Fruit fly (Drosophila melanogaster) whole organism, wandering third instar larva: ENCODE measurements around the gene TTLL1A.

Experiments
- Abd-B ChIP-seq: fragments of >200 bp; optimal IDR thresholded peaks from 2 replicates; lab custom pipeline; 2017; ENCODE audit warnings: missing biosample characterization, missing genetic modification characterization
- CG32264 ChIP-seq: fragments of 200-800 bp; sonication (Bioruptor generic); optimal IDR thresholded peaks from 2 replicates; lab custom pipeline; 2016; ENCODE audit warnings: missing biosample characterization, missing genetic modification characterization
- CG9705 ChIP-seq: fragments of 200-800 bp; sonication (Bioruptor generic); optimal IDR thresholded peaks from 2 replicates; lab custom pipeline; 2018; ENCODE audit warnings: missing biosample characterization, mild to moderate bottlenecking, missing genetic modification characterization
- CrebA ChIP-seq: fragments of 200-800 bp; sonication (Bioruptor generic); optimal IDR thresholded peaks from 2 replicates; lab custom pipeline; 2016; ENCODE audit warnings: missing biosample characterization, mild to moderate bottlenecking, missing genetic modification characterization, borderline replicate concordance
- Dfd ChIP-seq: fragments of >200 bp; optimal IDR thresholded peaks from 2 replicates; lab custom pipeline; 2017; ENCODE audit warnings: missing biosample characterization, missing genetic modification characterization
- Dif ChIP-seq: fragments of 200-275, 200-300 bp; sonication (Bioruptor generic); optimal IDR thresholded peaks from 2 replicates; lab custom pipeline; 2018; ENCODE audit warnings: missing biosample characterization, missing genetic modification characterization; ENCODE audit not compliant: partially characterized antibody
- GATAd ChIP-seq: sonication (Bioruptor generic); optimal IDR thresholded peaks from 2 replicates; lab custom pipeline; 2016; ENCODE audit warnings: missing biosample characterization, missing genetic modification characterization
- HLH106 ChIP-seq: fragments of 200-800 bp; optimal IDR thresholded peaks from 3 replicates; lab custom pipeline; 2019; ENCODE audit warnings: missing biosample characterization, mild to moderate bottlenecking, missing genetic modification characterization, moderate library complexity
- Hnf4 ChIP-seq: fragments of 200-800 bp; sonication (Bioruptor generic); optimal IDR thresholded peaks from 2 replicates; lab custom pipeline; 2016; ENCODE audit warnings: missing biosample characterization, mild to moderate bottlenecking, missing genetic modification characterization
- Hr78 ChIP-seq: fragments of >200 bp; optimal IDR thresholded peaks from 2 replicates; lab custom pipeline; 2017; ENCODE audit warnings: missing biosample characterization, missing genetic modification characterization
- Hr83 ChIP-seq: fragments of 200-300 bp; sonication (Bioruptor generic); optimal IDR thresholded peaks from 2 replicates; lab custom pipeline; 2016; ENCODE audit warnings: missing biosample characterization, mild to moderate bottlenecking, missing genetic modification characterization, moderate library complexity; ENCODE audit not compliant: poor library complexity, severe bottlenecking
- Jra ChIP-seq: sonication (Bioruptor generic); optimal IDR thresholded peaks from 2 replicates; lab custom pipeline; 2016; ENCODE audit warnings: missing biosample characterization, missing genetic modification characterization
- Mio ChIP-seq: sonication (Bioruptor generic); optimal IDR thresholded peaks from 2 replicates; lab custom pipeline; 2016; ENCODE audit warnings: missing biosample characterization, missing genetic modification characterization
- Myc ChIP-seq: fragments of >200 bp; optimal IDR thresholded peaks from 2 replicates; lab custom pipeline; 2017
- N ChIP-seq: fragments of >200 bp; optimal IDR thresholded peaks from 2 replicates; lab custom pipeline; 2018; ENCODE audit warnings: missing biosample characterization, missing external identifiers, missing genetic modification characterization
- OdsH ChIP-seq: fragments of 200-800 bp; sonication (Bioruptor generic); optimal IDR thresholded peaks from 2 replicates; lab custom pipeline; 2016; ENCODE audit warnings: missing biosample characterization, mild to moderate bottlenecking, missing genetic modification characterization
- Rel ChIP-seq, 2 experiments: fragments of 200-800 bp; sonication (Bioruptor generic) in 1 of 2; optimal IDR thresholded peaks; 2 replicates in 1 of 2; 3 replicates in 1 of 2; lab custom pipeline; 2016 to 2019; ENCODE audit warnings: mild to moderate bottlenecking in 2 of 2, missing biosample characterization in 2 of 2, missing genetic modification characterization in 2 of 2, moderate library complexity in 1 of 2
- Sp1 ChIP-seq: fragments of 200-800 bp; sonication (Bioruptor generic); optimal IDR thresholded peaks from 3 replicates; lab custom pipeline; 2019; ENCODE audit warnings: missing biosample characterization, mild to moderate bottlenecking, missing genetic modification characterization, moderate library complexity
- Vsx2 ChIP-seq: fragments of 200-300, 225-300 bp; sonication (Bioruptor generic); optimal IDR thresholded peaks from 2 replicates; lab custom pipeline; 2018; ENCODE audit warnings: missing biosample characterization, missing genetic modification characterization; ENCODE audit not compliant: partially characterized antibody
- br ChIP-seq: fragments of 200-800 bp; sonication (Bioruptor generic); optimal IDR thresholded peaks from 2 replicates; lab custom pipeline; 2016; ENCODE audit warnings: missing biosample characterization, missing genetic modification characterization
- brk ChIP-seq: fragments of 200-800 bp; sonication (Bioruptor generic); optimal IDR thresholded peaks from 2 replicates; lab custom pipeline; 2016; ENCODE audit warnings: missing biosample characterization, mild to moderate bottlenecking, missing genetic modification characterization
- dl ChIP-seq, 2 experiments: fragments of 175-275, 200-275 bp in 1 of 2; fragments of 200-275 bp in 1 of 2; sonication (Bioruptor generic); optimal IDR thresholded peaks; lab custom pipeline; 2018; ENCODE audit warnings: mild to moderate bottlenecking in 2 of 2, missing biosample characterization in 2 of 2, missing genetic modification characterization in 2 of 2, moderate library complexity in 2 of 2; ENCODE audit not compliant: partially characterized antibody in 2 of 2, insufficient read depth in 1 of 2
- dmrt93B ChIP-seq: fragments of 200-800 bp; sonication (Bioruptor generic); optimal IDR thresholded peaks from 2 replicates; lab custom pipeline; 2018; ENCODE audit warnings: missing biosample characterization, mild to moderate bottlenecking, missing genetic modification characterization
- dsf ChIP-seq: sonication (Bioruptor generic); optimal IDR thresholded peaks from 2 replicates; lab custom pipeline; 2016; ENCODE audit warnings: missing biosample characterization, missing genetic modification characterization, borderline replicate concordance
- ey ChIP-seq: fragments of 200-800 bp; sonication (Bioruptor generic); optimal IDR thresholded peaks from 2 replicates; lab custom pipeline; 2016; ENCODE audit warnings: missing biosample characterization, missing genetic modification characterization
- foxo ChIP-seq, 2 experiments: fragments of 200-800 bp; sonication (Bioruptor generic); optimal IDR thresholded peaks; 2 replicates in 1 of 2; 3 replicates in 1 of 2; lab custom pipeline; 2016 to 2017; ENCODE audit warnings: missing biosample characterization in 2 of 2, missing genetic modification characterization in 2 of 2
- fru ChIP-seq: fragments of 200-800 bp; sonication (Bioruptor generic); optimal IDR thresholded peaks from 3 replicates; lab custom pipeline; 2016; ENCODE audit warnings: missing biosample characterization, mild to moderate bottlenecking, missing genetic modification characterization
- h ChIP-seq: fragments of 200-800 bp; sonication (Bioruptor generic); optimal IDR thresholded peaks from 3 replicates; lab custom pipeline; 2016; ENCODE audit warnings: missing biosample characterization, mild to moderate bottlenecking, missing genetic modification characterization
- jim ChIP-seq: fragments of 175-275, 200-325 bp; sonication (Bioruptor generic); optimal IDR thresholded peaks from 2 replicates; lab custom pipeline; 2016; ENCODE audit warnings: missing biosample characterization, mild to moderate bottlenecking, missing genetic modification characterization
- lola ChIP-seq: fragments of >200 bp; optimal IDR thresholded peaks from 2 replicates; lab custom pipeline; 2017; ENCODE audit warnings: missing biosample characterization, missing genetic modification characterization
- pan ChIP-seq: fragments of >200 bp; optimal IDR thresholded peaks from 2 replicates; lab custom pipeline; 2017
- psq ChIP-seq: fragments of 200-800 bp; sonication (Bioruptor generic); optimal IDR thresholded peaks from 3 replicates; lab custom pipeline; 2017; ENCODE audit warnings: missing biosample characterization, mild to moderate bottlenecking, missing genetic modification characterization, moderate library complexity
- rgr ChIP-seq: fragments of 200-800 bp; sonication (Bioruptor generic); optimal IDR thresholded peaks from 3 replicates; lab custom pipeline; 2016; ENCODE audit warnings: missing biosample characterization, mild to moderate bottlenecking, missing genetic modification characterization
- sage ChIP-seq: fragments of 200-800 bp; sonication (Bioruptor generic); optimal IDR thresholded peaks from 2 replicates; lab custom pipeline; 2016; ENCODE audit warnings: missing biosample characterization, mild to moderate bottlenecking, missing genetic modification characterization
- sv ChIP-seq: fragments of 200-800 bp; sonication (Bioruptor generic); optimal IDR thresholded peaks from 3 replicates; lab custom pipeline; 2016; ENCODE audit warnings: missing biosample characterization, missing genetic modification characterization
- tai ChIP-seq: sonication (Bioruptor generic); optimal IDR thresholded peaks from 2 replicates; lab custom pipeline; 2016; ENCODE audit warnings: missing biosample characterization, missing genetic modification characterization
- usp ChIP-seq: fragments of >200 bp; optimal IDR thresholded peaks from 2 replicates; lab custom pipeline; 2017; ENCODE audit warnings: missing biosample characterization, missing genetic modification characterization
- woc ChIP-seq: sonication (Bioruptor generic); optimal IDR thresholded peaks from 2 replicates; lab custom pipeline; 2016; ENCODE audit warnings: missing biosample characterization, mild to moderate bottlenecking, missing genetic modification characterization

TTLL1A gene

DNA sequence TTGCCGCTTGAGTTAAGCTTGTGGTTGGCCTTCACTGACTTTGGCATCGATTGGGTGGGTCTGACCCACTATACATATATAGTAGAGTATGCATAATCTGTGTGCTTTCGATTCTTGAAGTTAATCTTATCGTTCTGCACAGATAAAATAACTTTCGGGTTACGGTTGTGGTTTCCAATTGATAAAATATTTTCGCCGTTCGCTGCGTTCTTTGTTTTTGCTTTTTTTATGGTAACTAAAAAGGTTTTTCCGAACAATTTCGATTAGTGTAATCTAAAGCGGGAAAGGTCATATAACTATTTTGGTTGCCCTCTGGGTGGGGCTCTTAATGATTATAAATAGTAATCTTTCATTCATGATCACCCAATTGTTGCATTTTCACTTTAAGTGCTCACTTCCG lies 21.9 kb downstream of the TTLL1A start:
- TF ChIP-seq dl (GFP tag; optimal IDR thresholded peaks at IDR 0.05; lab: Kevin White, UChicago; ENCODE audit: insufficient read depth in 1 of 2, partially characterized antibody in 2 of 2) = no peak
- no peak for TF ChIP-seq Vsx2 (GFP tag; lab: Kevin White, UChicago)
- TF ChIP-seq Hnf4 (GFP tag; lab: Kevin White, UChicago) = no peak
- no peak for TF ChIP-seq CrebA (GFP tag; lab: Kevin White, UChicago)
- TF ChIP-seq dsf (GFP tag; lab: Kevin White, UChicago) = no peak
- no peak for TF ChIP-seq GATAd (GFP tag; lab: Kevin White, UChicago)
- no peak for TF ChIP-seq fru
- no peak for TF ChIP-seq foxo (GFP tag; optimal IDR thresholded peaks at IDR 0.05; lab: Kevin White, UChicago)
- TF ChIP-seq Abd-B (GFP tag; lab: Kevin White, UChicago) = no peak
- TF ChIP-seq Hr78 = no peak
- no peak for TF ChIP-seq Dif
- no peak for TF ChIP-seq tai (GFP tag; lab: Kevin White, UChicago)
- no peak for TF ChIP-seq Dfd (GFP tag; lab: Kevin White, UChicago)
- no peak for TF ChIP-seq Hr83 (GFP tag; lab: Kevin White, UChicago)

DNA sequence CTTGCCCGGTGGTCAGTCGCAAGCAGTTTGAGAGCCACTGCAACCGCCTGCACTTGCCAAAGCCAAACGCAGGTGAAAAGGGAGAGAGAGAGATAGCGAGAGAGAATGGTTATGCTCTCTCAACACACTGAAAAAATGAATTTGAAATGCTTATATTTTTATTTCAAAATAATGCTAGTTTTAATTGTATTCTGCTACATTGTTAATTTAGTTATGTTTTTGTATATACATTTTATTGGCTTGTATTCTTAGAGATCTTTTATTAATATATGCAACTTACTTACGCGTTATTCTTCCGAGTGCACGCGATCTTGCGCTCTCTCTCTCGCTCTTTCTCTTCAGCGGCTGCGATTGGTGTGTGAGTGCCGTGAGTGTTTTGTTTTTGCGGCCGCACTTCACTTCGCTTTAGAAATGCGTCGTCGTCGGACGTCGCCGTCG lies 23.9 kb downstream of the TTLL1A start:
- TF ChIP-seq ey (GFP tag; lab: Kevin White, UChicago) (peak; percentile 82), OdsH (no peak), HLH106 (tag; lab: Kevin White, UChicago) (peak; percentile 99), Abd-B (GFP tag; lab: Kevin White, UChicago) (no peak), dmrt93B (GFP tag; lab: Kevin White, UChicago) (peak; percentile 97), CG32264 (GFP tag; lab: Kevin White, UChicago) (peak; percentile 97), pan (lab: Kevin White, UChicago) (no peak), Jra (GFP tag; lab: Kevin White, UChicago) (no peak), CG9705 (peak; percentile 92), sv (GFP tag; lab: Kevin White, UChicago) (peak; percentile 94), h (GFP tag; lab: Kevin White, UChicago) (peak; percentile 99), N (no peak), psq (GFP tag; lab: Kevin White, UChicago) (no peak), br (no peak), Dfd (GFP tag; lab: Kevin White, UChicago) (peak; percentile 94), Rel (GFP tag; optimal IDR thresholded peaks at IDR 0.05; lab: Kevin White, UChicago) (peak; percentile 97), Rel (tag; optimal IDR thresholded peaks at IDR 0.05; lab: Kevin White, UChicago) (peak; percentile 87), Hr83 (GFP tag; lab: Kevin White, UChicago) (peak; percentile 41), Hr78 (no peak), jim (GFP tag; lab: Kevin White, UChicago) (no peak), tai (GFP tag; lab: Kevin White, UChicago) (no peak), GATAd (GFP tag; lab: Kevin White, UChicago) (no peak), brk (GFP tag; lab: Kevin White, UChicago) (no peak), CrebA (GFP tag; lab: Kevin White, UChicago) (peak; percentile 92), rgr (GFP tag; lab: Kevin White, UChicago) (peak; percentile 3), Hnf4 (GFP tag; lab: Kevin White, UChicago) (peak; percentile 24), sage (peak; percentile 97), Myc (lab: Kevin White, UChicago) (no peak), dl (GFP tag; optimal IDR thresholded peaks at IDR 0.05; lab: Kevin White, UChicago; ENCODE audit: insufficient read depth in 1 of 2, partially characterized antibody in 2 of 2) (peak in 1 of 2 experiments; percentile 45), Vsx2 (GFP tag; lab: Kevin White, UChicago) (no peak), Sp1 (no peak), woc (peak; percentile 99), lola (GFP tag; lab: Kevin White, UChicago) (no peak), Dif (no peak), usp (GFP tag; lab: Kevin White, UChicago) (no peak), foxo (GFP tag; optimal IDR thresholded peaks at IDR 0.05; lab: Kevin White, UChicago) (peak; percentile 88 to 99), fru (peak; percentile 99), dsf (GFP tag; lab: Kevin White, UChicago) (no peak), Mio (GFP tag; lab: Kevin White, UChicago) (no peak)
